Fruit fly (Drosophila melanogaster): ENCODE results near the gene CG4080.

Gene CG4080

dm6 chr3L:9399013-9399750 is at the start of gene CG4080:
CG4080 (minus strand) TSS chr3L:9399227.
- TF ChIP-seq CG8924 (tag; optimal IDR thresholded peaks at IDR 0.05) (peak; percentile 84), rib (GFP tag; IDR thresholded peaks at IDR 0.05) (no peak), Nf-YB (GFP tag; optimal IDR thresholded peaks at IDR 0.05) (peak; percentile 23), Ets65A (GFP tag) (peak; percentile 79), CoRest (tag; optimal IDR thresholded peaks at IDR 0.05) (peak; percentile 55), CG17912 (GFP tag; optimal IDR thresholded peaks at IDR 0.05) (peak; percentile 34), mld (GFP tag; IDR thresholded peaks at IDR 0.05; ENCODE audit: partially characterized antibody) (0 out of 3 replicates have a peak, but pooled peaks have one; percentile 33), cato (GFP tag; optimal IDR thresholded peaks at IDR 0.05; ENCODE audit: borderline replicate concordance) (no peak), hkb (optimal IDR thresholded peaks at IDR 0.05) (peak; percentile 6), hkb (GFP tag; IDR thresholded peaks at IDR 0.05) (0 out of 2 replicates have a peak, but pooled peaks have one; percentile 19), sd (tag; optimal IDR thresholded peaks at IDR 0.05) (peak; percentile 51), pnt (GFP tag; optimal IDR thresholded peaks at IDR 0.05) (peak; percentile 9), YL-1 (GFP tag; optimal IDR thresholded peaks at IDR 0.05) (peak; percentile 63), pfk (GFP tag; optimal IDR thresholded peaks at IDR 0.05) (no peak), prd (optimal IDR thresholded peaks at IDR 0.05) (no peak), prd (GFP tag; IDR thresholded peaks at IDR 0.05) (no peak), gsb-n (tag; optimal IDR thresholded peaks at IDR 0.05) (peak; percentile 40), CG3995 (GFP tag; optimal IDR thresholded peaks at IDR 0.05) (no peak), knrl (GFP tag; IDR thresholded peaks at IDR 0.05; ENCODE audit: partially characterized antibody) (peak; percentile 84), Xbp1 (GFP tag; optimal IDR thresholded peaks at IDR 0.05) (peak; percentile 19), CG4617 (GFP tag; optimal IDR thresholded peaks at IDR 0.05; ENCODE audit: borderline replicate concordance) (peak; percentile 56), Hr3 (GFP tag; optimal IDR thresholded peaks at IDR 0.05) (peak; percentile 19), CG13424 (tag; optimal IDR thresholded peaks at IDR 0.05) (peak; percentile 17), Pdp1 (GFP tag; optimal IDR thresholded peaks at IDR 0.05) (peak in 1 of 2 experiments; percentile 22), scrt (GFP tag; optimal IDR thresholded peaks at IDR 0.05) (peak; percentile 46), abd-A (tag; optimal IDR thresholded peaks at IDR 0.05) (peak; percentile 3), ems (GFP tag; optimal IDR thresholded peaks at IDR 0.05) (peak; percentile 35), ewg (GFP tag; optimal IDR thresholded peaks at IDR 0.05) (peak; percentile 3), CG1233 (GFP tag; optimal IDR thresholded peaks at IDR 0.05) (no peak), wek (GFP tag; optimal IDR thresholded peaks at IDR 0.05) (peak; percentile 10), BEAF-32 (GFP tag; optimal IDR thresholded peaks at IDR 0.05) (peak; percentile 86), CG13287 (GFP tag; IDR thresholded peaks at IDR 0.05; ENCODE audit: partially characterized antibody) (peak; percentile 88), CG17829 (tag; optimal IDR thresholded peaks at IDR 0.05) (peak; percentile 57), Six4 (GFP tag; optimal IDR thresholded peaks at IDR 0.05) (no peak), eve (GFP tag; optimal IDR thresholded peaks at IDR 0.05) (peak in 1 of 2 experiments; percentile 53), CG31224 (GFP tag; IDR thresholded peaks at IDR 0.05) (no peak), CG11456 (GFP tag; IDR thresholded peaks at IDR 0.05) (no peak), ranshi (GFP tag; IDR thresholded peaks at IDR 0.05) (peak; percentile 82; the same call in 1 of the 2 replicates), CG34224 (GFP tag; IDR thresholded peaks at IDR 0.05; ENCODE audit: partially characterized antibody) (peak; percentile 69), E2f2 (GFP tag; IDR thresholded peaks at IDR 0.05) (peak; percentile 29; the same call in 1 of the 2 replicates), crp (GFP tag; optimal IDR thresholded peaks at IDR 0.05) (peak in 1 of 2 experiments; percentile 4), Vsx1 (GFP tag; optimal IDR thresholded peaks at IDR 0.05) (peak; percentile 44), Hmx (GFP tag; optimal IDR thresholded peaks at IDR 0.05) (peak; percentile 9), CG14710 (tag; optimal IDR thresholded peaks at IDR 0.05) (peak; percentile 80), Max (GFP tag; optimal IDR thresholded peaks at IDR 0.05) (peak; percentile 38), CG30020 (tag; optimal IDR thresholded peaks at IDR 0.05) (peak; percentile 60), Doc3 (GFP tag; IDR thresholded peaks at IDR 0.05; ENCODE audit: partially characterized antibody) (peak; percentile 84), CG7839 (tag; optimal IDR thresholded peaks at IDR 0.05) (peak; percentile 15)

Data from whole organism, embryonic.